Fruit fly (Drosophila melanogaster): Measurements from ENCODE around the gene Roc1b.

dm6 chr3L:327833-328232, 29.9 kb upstream of the Roc1b start, which contains the start of the genes Atac3 and Ptpmeg:
- no peak for TF ChIP-seq psq (GFP tag; optimal IDR thresholded peaks at IDR 0.05)
- TF ChIP-seq sage (GFP tag; optimal IDR thresholded peaks at IDR 0.05) = no peak
- TF ChIP-seq pan (optimal IDR thresholded peaks at IDR 0.05) = no peak
- no peak for TF ChIP-seq Vsx2 (GFP tag; optimal IDR thresholded peaks at IDR 0.05; ENCODE audit: partially characterized antibody)
